Worm (Caenorhabditis elegans) whole organism, L4 larva: ENCODE results near the gene ddp-1.

ENCODE experiments used
- D1046.2 ChIP-seq: fragments of 200-800 bp; sonication (Bioruptor generic); IDR thresholded peaks from 2 replicates; pipeline ENCODE4 v1.3.6; 2022; ENCODE audit warnings: missing genetic modification characterization, missing compliant biosample characterization
- F37D6.2 ChIP-seq: sonication (generic microtip); optimal IDR thresholded peaks from 2 replicates; lab custom pipeline; 2016; ENCODE audit warnings: mild to moderate bottlenecking, missing genetic modification characterization, missing compliant biosample characterization
- F44E2.7 ChIP-seq: fragments of 200-800 bp; sonication (Bioruptor generic); IDR thresholded peaks from 2 replicates; pipeline ENCODE4 v2.1.2; 2022; ENCODE audit warnings: missing genetic modification characterization, missing compliant biosample characterization
- R02D3.7 ChIP-seq: fragments of 150-350 bp; sonication (generic microtip); optimal IDR thresholded peaks from 3 replicates; lab custom pipeline; 2014; ENCODE audit warnings: missing biosample characterization, missing genetic modification characterization
- ZK337.2 ChIP-seq: fragments of 200-800 bp; sonication (Bioruptor generic); IDR thresholded peaks from 2 replicates; pipeline ENCODE4 v1.3.6; 2022; ENCODE audit warnings: missing genetic modification reagents, missing genetic modification characterization, missing compliant biosample characterization
- ZK546.5 ChIP-seq, 2 experiments: sonication (generic microtip); optimal IDR thresholded peaks; 2 replicates each; lab custom pipeline; 2017; ENCODE audit warnings: missing biosample characterization in 2 of 2, missing genetic modification characterization in 2 of 2
- ceh-28 ChIP-seq: fragments of 150-350 bp; optimal IDR thresholded peaks from 2 replicates; lab custom pipeline; 2014; ENCODE audit warnings: missing biosample characterization, missing genetic modification reagents, missing genetic modification characterization
- ceh-32 ChIP-seq: sonication (generic microtip); optimal IDR thresholded peaks from 2 replicates; lab custom pipeline; 2016; ENCODE audit warnings: mild to moderate bottlenecking, missing genetic modification characterization, missing compliant biosample characterization; ENCODE audit not compliant: poor library complexity
- ceh-44 ChIP-seq: fragments of 200-800 bp; sonication (Bioruptor generic); IDR thresholded peaks from 2 replicates; pipeline ENCODE4 v1.3.6; 2022; ENCODE audit warnings: missing genetic modification reagents, missing genetic modification characterization, missing compliant biosample characterization
- ces-1 ChIP-seq: fragments of 150-350 bp; sonication (generic microtip); optimal IDR thresholded peaks from 4 replicates; lab custom pipeline; 2014; ENCODE audit warnings: missing biosample characterization, missing genetic modification reagents, missing genetic modification characterization
- cey-2 ChIP-seq: sonication (generic microtip); optimal IDR thresholded peaks from 3 replicates; lab custom pipeline; 2017; ENCODE audit warnings: missing genetic modification characterization, mild to moderate bottlenecking, missing compliant biosample characterization, antibody characterized with exemption, borderline replicate concordance; ENCODE audit not compliant: insufficient read depth
- daf-12 ChIP-seq: fragments of 150-350 bp; optimal IDR thresholded peaks from 2 replicates; lab custom pipeline; 2014; ENCODE audit warnings: missing biosample characterization, missing genetic modification reagents, missing genetic modification characterization
- dmd-8 ChIP-seq: fragments of 200-800 bp; sonication (Bioruptor generic); IDR thresholded peaks from 2 replicates; pipeline ENCODE4 v1.3.6; 2022; ENCODE audit warnings: missing genetic modification characterization, missing compliant biosample characterization
- dpl-1 ChIP-seq: fragments of 150-350 bp; optimal IDR thresholded peaks from 2 replicates; lab custom pipeline; 2014; ENCODE audit warnings: missing biosample characterization, missing genetic modification reagents, missing genetic modification characterization
- dve-1 ChIP-seq: sonication (generic microtip); optimal IDR thresholded peaks from 2 replicates; lab custom pipeline; 2017; ENCODE audit warnings: antibody characterized with exemption, mild to moderate bottlenecking, missing genetic modification characterization, missing compliant biosample characterization; ENCODE audit not compliant: insufficient read depth
- fos-1 ChIP-seq: fragments of 150-350 bp; optimal IDR thresholded peaks from 2 replicates; lab custom pipeline; 2014; ENCODE audit warnings: missing biosample characterization, missing genetic modification characterization
- gei-8 ChIP-seq: fragments of 200-800 bp; sonication (Bioruptor generic); optimal IDR thresholded peaks from 2 replicates; lab custom pipeline; 2018; ENCODE audit warnings: mild to moderate bottlenecking, missing genetic modification characterization, missing compliant biosample characterization
- hlh-30 ChIP-seq: sonication (generic microtip); optimal IDR thresholded peaks from 2 replicates; lab custom pipeline; 2017; ENCODE audit warnings: antibody characterized with exemption, mild to moderate bottlenecking, missing genetic modification characterization, missing compliant biosample characterization; ENCODE audit not compliant: insufficient read depth
- lin-13 ChIP-seq: fragments of 150-350 bp; optimal IDR thresholded peaks from 2 replicates; lab custom pipeline; 2014; ENCODE audit warnings: missing biosample characterization, missing genetic modification reagents, missing genetic modification characterization
- lin-38 ChIP-seq: fragments of 200-800 bp; sonication (Bioruptor generic); IDR thresholded peaks from 2 replicates; pipeline ENCODE4 v1.3.6; 2022; ENCODE audit warnings: missing genetic modification reagents, missing genetic modification characterization, missing compliant biosample characterization
- lir-3 ChIP-seq: sonication (generic microtip); optimal IDR thresholded peaks from 2 replicates; lab custom pipeline; 2016; ENCODE audit warnings: mild to moderate bottlenecking, missing genetic modification characterization, missing compliant biosample characterization
- lsy-2 ChIP-seq, 2 experiments: fragments of 150-350 bp in 1 of 2; sonication (generic microtip) in 1 of 2; optimal IDR thresholded peaks; 2 replicates each; lab custom pipeline; 2014 to 2017; ENCODE audit warnings: missing biosample characterization in 2 of 2, missing genetic modification characterization in 2 of 2
- mdl-1 ChIP-seq, 2 experiments: fragments of 150-350 bp in 1 of 2; sonication (generic microtip) in 1 of 2; optimal IDR thresholded peaks; 2 replicates each; lab custom pipeline; 2014 to 2017; ENCODE audit warnings: missing biosample characterization in 2 of 2, missing genetic modification characterization in 2 of 2
- mdt-29 ChIP-seq: fragments of 200-800 bp; sonication (Bioruptor generic); IDR thresholded peaks from 2 replicates; pipeline ENCODE4 v1.3.6; 2022; ENCODE audit warnings: missing genetic modification reagents, missing genetic modification characterization, missing compliant biosample characterization
- nhr-102 ChIP-seq: sonication (generic microtip); optimal IDR thresholded peaks from 2 replicates; lab custom pipeline; 2016; ENCODE audit warnings: mild to moderate bottlenecking, missing genetic modification characterization, moderate library complexity, missing compliant biosample characterization
- nhr-11 ChIP-seq: fragments of 150-350 bp; optimal IDR thresholded peaks from 2 replicates; lab custom pipeline; 2014; ENCODE audit warnings: missing biosample characterization, missing genetic modification characterization
- nhr-111 ChIP-seq: fragments of 200-800 bp; sonication (Bioruptor generic); optimal IDR thresholded peaks from 2 replicates; lab custom pipeline; 2018; ENCODE audit warnings: mild to moderate bottlenecking, missing genetic modification characterization, missing compliant biosample characterization
- nhr-77 ChIP-seq: fragments of 150-350 bp; optimal IDR thresholded peaks from 2 replicates; lab custom pipeline; 2014; ENCODE audit warnings: missing biosample characterization, missing genetic modification characterization
- spr-3 ChIP-seq: fragments of 200-800 bp; sonication (Bioruptor generic); optimal IDR thresholded peaks from 2 replicates; lab custom pipeline; 2018; ENCODE audit warnings: mild to moderate bottlenecking, missing genetic modification characterization, missing compliant biosample characterization
- unc-39 ChIP-seq: sonication (generic microtip); optimal IDR thresholded peaks from 2 replicates; lab custom pipeline; 2017; ENCODE audit warnings: missing biosample characterization, missing genetic modification characterization

The ddp-1 gene

ce11 chrIII:1877189-1877588 is 17.5 kb downstream of the ddp-1 start:
- peak; percentile 67 for TF ChIP-seq lin-13 (GFP tag; lab: Kevin White, UChicago)
- 0 out of 2 replicates have a peak, but pooled peaks have one; percentile 46 for TF ChIP-seq F44E2.7
- no peak for TF ChIP-seq gei-8 (GFP tag; lab: Kevin White, UChicago)
- no peak for TF ChIP-seq dve-1 (tag; lab: Kevin White, UChicago)
- TF ChIP-seq lsy-2 (tag; optimal IDR thresholded peaks at IDR 0.05; lab: Kevin White, UChicago): peak in 1 of 2 experiments; percentile 51
- no peak for TF ChIP-seq dpl-1
- peak; percentile 5; the same call in 1 of the 2 replicates for TF ChIP-seq dmd-8 (GFP tag; lab: Robert Waterston, UW)
- TF ChIP-seq ceh-44 (GFP tag; lab: Robert Waterston, UW): no peak
- no peak for TF ChIP-seq ceh-32
- TF ChIP-seq spr-3 (GFP tag; lab: Kevin White, UChicago): no peak
- 0 out of 2 replicates have a peak, but pooled peaks have one; percentile 54 for TF ChIP-seq D1046.2 (GFP tag; lab: Robert Waterston, UW)
- TF ChIP-seq ces-1 (GFP tag; lab: Kevin White, UChicago): no peak
- TF ChIP-seq nhr-102: no peak

- TF ChIP-seq R02D3.7: no peak
- TF ChIP-seq daf-12 (tag; lab: Kevin White, UChicago): no peak
- TF ChIP-seq nhr-77 (tag; lab: Kevin White, UChicago): no peak
- no peak for TF ChIP-seq lin-38 (GFP tag; lab: Robert Waterston, UW)
- no peak for TF ChIP-seq ZK337.2 (GFP tag; lab: Robert Waterston, UW)
- TF ChIP-seq cey-2 (tag; lab: Kevin White, UChicago): no peak
- TF ChIP-seq mdt-29 (GFP tag; lab: Robert Waterston, UW): no peak
- TF ChIP-seq lsy-2 (tag; optimal IDR thresholded peaks at IDR 0.05; lab: Kevin White, UChicago): no peak
Measured at ce11 chrIII:1878065-1878464, 18.4 kb downstream of the ddp-1 start, which contains the start of gene smi-1. smi-1 (plus strand) TSS chrIII:1878365.

- TF ChIP-seq ceh-28 (tag; lab: Kevin White, UChicago): peak; percentile 97
- TF ChIP-seq nhr-111 (GFP tag; lab: Kevin White, UChicago): no peak
- no peak for TF ChIP-seq hlh-30 (tag; lab: Kevin White, UChicago)
Measured at ce11 chrIII:1878918-1879317, 19.2 kb downstream of the ddp-1 start.

ce11 chrIII:1880221-1880620 is 20.5 kb downstream of the ddp-1 start:
- TF ChIP-seq unc-39 (tag; lab: Kevin White, UChicago) (no peak), nhr-11 (tag; lab: Kevin White, UChicago) (no peak), ceh-28 (tag; lab: Kevin White, UChicago) (peak; percentile 93), ZK546.5 (tag; optimal IDR thresholded peaks at IDR 0.05; lab: Kevin White, UChicago) (no peak), fos-1 (tag; lab: Kevin White, UChicago) (no peak), lir-3 (tag; lab: Kevin White, UChicago) (no peak)

- TF ChIP-seq ceh-28 (tag; lab: Kevin White, UChicago) (peak; percentile 83), lsy-2 (tag; optimal IDR thresholded peaks at IDR 0.05; lab: Kevin White, UChicago) (no peak)
- TF ChIP-seq, all 104 proteins: peak for 1
Measured at ce11 chrIII:1882678-1883077, 23.0 kb downstream of the ddp-1 start.

ce11 chrIII:1886914-1887313 is 27.2 kb downstream of the ddp-1 start:
- TF ChIP-seq ceh-28 (tag; lab: Kevin White, UChicago) (peak; percentile 84), F37D6.2 (tag; lab: Kevin White, UChicago) (no peak), mdl-1 (tag; optimal IDR thresholded peaks at IDR 0.05; lab: Kevin White, UChicago) (no peak)
- TF ChIP-seq, all 104 proteins: peak for 1
